Worm (Caenorhabditis elegans) whole organism, late embryonic: ENCODE measurements around the gene fip-7.
A peak's percentile ranks its signal among the peaks of the same experiment; 100 is the strongest.
"Not testable (repeated sequence)": the region's sequence is repeated elsewhere in the genome, so short reads cannot be mapped to it uniquely, and the experiment has no call there.

Experiments used
- F13H6.1 ChIP-seq: sonication (generic microtip); optimal IDR thresholded peaks from 2 replicates; lab custom pipeline; 2016; ENCODE audit warnings: missing genetic modification characterization, missing compliant biosample characterization
- ama-1 ChIP-seq: fragments of 150-350 bp; optimal IDR thresholded peaks from 2 replicates; lab custom pipeline; 2014
- ceh-19 ChIP-seq: fragments of 200-800 bp; sonication (Bioruptor generic); optimal IDR thresholded peaks from 2 replicates; lab custom pipeline; 2018; ENCODE audit warnings: mild to moderate bottlenecking, missing genetic modification characterization, missing compliant biosample characterization
- ceh-31 ChIP-seq: sonication (generic microtip); optimal IDR thresholded peaks from 2 replicates; lab custom pipeline; 2016; ENCODE audit warnings: missing genetic modification characterization, missing compliant biosample characterization
- ceh-9 ChIP-seq: sonication (generic microtip); optimal IDR thresholded peaks from 2 replicates; lab custom pipeline; 2016; ENCODE audit warnings: mild to moderate bottlenecking, missing genetic modification characterization, inconsistent platforms, missing compliant biosample characterization
- fkh-10 ChIP-seq: fragments of 150-350 bp; optimal IDR thresholded peaks from 2 replicates; lab custom pipeline; 2014; ENCODE audit warnings: missing biosample characterization, missing genetic modification reagents, missing genetic modification characterization
- hlh-13 ChIP-seq: fragments of 200-800 bp; sonication (Bioruptor generic); optimal IDR thresholded peaks from 2 replicates; lab custom pipeline; 2018; ENCODE audit warnings: mild to moderate bottlenecking, missing genetic modification characterization, missing compliant biosample characterization
- lim-6 ChIP-seq: sonication (generic microtip); optimal IDR thresholded peaks from 2 replicates; lab custom pipeline; 2016; ENCODE audit warnings: missing genetic modification characterization, missing compliant biosample characterization
- mec-3 ChIP-seq: sonication (generic microtip); optimal IDR thresholded peaks from 2 replicates; lab custom pipeline; 2016; ENCODE audit warnings: borderline replicate concordance, missing genetic modification characterization, missing compliant biosample characterization
- odd-2 ChIP-seq: sonication (generic microtip); optimal IDR thresholded peaks from 2 replicates; lab custom pipeline; 2017; ENCODE audit warnings: antibody characterized with exemption, mild to moderate bottlenecking, missing genetic modification characterization, missing compliant biosample characterization
- pag-3 ChIP-seq: sonication (generic microtip); optimal IDR thresholded peaks from 2 replicates; lab custom pipeline; 2016; ENCODE audit warnings: missing compliant biosample characterization, missing genetic modification characterization, borderline replicate concordance
- pat-9 ChIP-seq: fragments of 200-800 bp; sonication (Bioruptor generic); optimal IDR thresholded peaks from 2 replicates; lab custom pipeline; 2018; ENCODE audit warnings: mild to moderate bottlenecking, missing genetic modification characterization, moderate library complexity, missing compliant biosample characterization
- pax-1 ChIP-seq: fragments of 150-350 bp; optimal IDR thresholded peaks from 2 replicates; lab custom pipeline; 2014; ENCODE audit warnings: missing biosample characterization, missing genetic modification characterization
- pha-4 ChIP-seq: fragments of 150-350 bp; optimal IDR thresholded peaks from 2 replicates; lab custom pipeline; 2018; ENCODE audit warnings: missing biosample characterization, missing genetic modification reagents, missing genetic modification characterization
- pqm-1 ChIP-seq: sonication (generic microtip); optimal IDR thresholded peaks from 2 replicates; lab custom pipeline; 2016; ENCODE audit warnings: missing genetic modification characterization, missing compliant biosample characterization
- pros-1 ChIP-seq: fragments of 150-350 bp; optimal IDR thresholded peaks from 2 replicates; lab custom pipeline; 2014; ENCODE audit warnings: missing biosample characterization, missing genetic modification reagents, missing genetic modification characterization
- sdc-2 ChIP-seq: sonication (generic microtip); optimal IDR thresholded peaks from 2 replicates; lab custom pipeline; 2016; ENCODE audit warnings: missing genotype, missing genetic modification characterization, missing compliant biosample characterization
- sox-4 ChIP-seq: sonication (generic microtip); optimal IDR thresholded peaks from 2 replicates; lab custom pipeline; 2017; ENCODE audit warnings: mild to moderate bottlenecking, missing genetic modification characterization, inconsistent platforms, missing compliant biosample characterization
- ttx-3 ChIP-seq: sonication (generic microtip); optimal IDR thresholded peaks from 2 replicates; lab custom pipeline; 2016; ENCODE audit warnings: missing genetic modification reagents, missing genetic modification characterization, missing compliant biosample characterization
- zip-5 ChIP-seq: sonication (generic microtip); optimal IDR thresholded peaks from 2 replicates; lab custom pipeline; 2016; ENCODE audit warnings: missing genetic modification characterization, missing compliant biosample characterization

Gene fip-7

DNA sequence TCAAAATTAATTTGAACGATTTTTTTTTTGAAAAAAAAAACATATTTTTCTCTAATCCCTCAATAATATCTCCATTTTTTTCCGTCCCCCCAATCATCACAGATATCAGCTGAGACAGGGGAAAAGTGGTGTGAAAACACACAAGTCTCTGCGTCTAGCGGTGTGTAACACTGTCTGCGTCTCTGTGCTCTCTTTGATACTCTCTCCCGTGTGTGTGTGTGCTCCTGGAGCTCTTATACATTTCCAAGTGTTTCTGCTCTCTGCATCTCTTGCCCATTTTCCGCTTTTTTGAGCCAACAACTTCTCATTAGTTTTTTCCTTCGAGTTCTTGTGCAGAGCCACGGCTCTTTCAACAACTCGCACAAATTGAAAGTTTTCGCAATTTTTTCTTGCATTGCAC lies 37.6 kb downstream of the fip-7 start (continued):
- TF ChIP-seq ceh-31 (tag; lab: Kevin White, UChicago) (peak; percentile 52), pqm-1 (tag; lab: Kevin White, UChicago) (no peak), mec-3 (tag; lab: Kevin White, UChicago) (no peak), ceh-9 (tag; lab: Kevin White, UChicago) (no peak), F13H6.1 (tag; lab: Kevin White, UChicago) (no peak), pax-1 (tag; lab: Kevin White, UChicago) (no peak), odd-2 (tag; lab: Kevin White, UChicago) (no peak), ttx-3 (tag; lab: Kevin White, UChicago) (no peak), hlh-13 (no peak), ama-1 (no peak), ceh-19 (GFP tag; lab: Kevin White, UChicago) (no peak), pat-9 (tag; lab: Kevin White, UChicago) (no peak), sox-4 (no peak), lim-6 (tag; lab: Kevin White, UChicago) (no peak), pha-4 (tag; lab: Kevin White, UChicago) (no peak), fkh-10 (GFP tag; lab: Kevin White, UChicago) (no peak), zip-5 (no peak)

DNA sequence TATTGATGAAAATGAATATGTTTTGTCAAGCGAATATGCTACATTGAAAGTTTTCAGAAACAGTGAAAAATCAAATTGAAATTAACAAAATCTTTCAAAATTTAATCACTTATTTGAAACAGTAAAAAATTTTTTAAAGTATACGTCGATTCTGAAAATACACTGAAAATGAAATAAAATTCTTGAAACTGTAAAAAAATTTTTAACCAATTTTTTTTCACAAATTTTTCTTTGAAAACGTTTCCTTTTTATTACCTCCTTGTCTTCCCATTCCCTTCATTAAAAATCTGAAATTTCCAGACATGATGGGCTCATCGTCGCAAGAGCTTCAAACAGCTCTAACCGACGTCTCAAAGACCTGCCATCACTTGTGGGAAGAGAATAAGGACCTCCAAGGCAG lies 38.0 kb downstream of the fip-7 start, which contains the start of gene sta-1:
TSS of gene sta-1 (plus strand) at position 301 of the 400 bp plus-strand sequence.
- not testable (repeated sequence) for TF ChIP-seq sdc-2, pros-1, pag-3 (tag; lab: Kevin White, UChicago)
- TF ChIP-seq, all 69 proteins: peak for 0; not testable (repeated sequence) for 69
